Worm (Caenorhabditis elegans) whole organism, midembryonic: ENCODE data around the gene ptr-18.

Experiments used
- T22C8.4 ChIP-seq: fragments of 200-800 bp; sonication (Bioruptor generic); IDR thresholded peaks from 2 replicates; pipeline ENCODE4 v1.3.6; 2022; ENCODE audit warnings: missing genetic modification characterization, missing compliant biosample characterization
- cog-1 ChIP-seq: sonication (generic microtip); optimal IDR thresholded peaks from 2 replicates; lab custom pipeline; 2016; ENCODE audit warnings: missing genetic modification characterization, missing compliant biosample characterization

ce11 chrII:12997413-12997812 lies 32.1 kb downstream of the ptr-18 start, which contains the start of gene Y38F1A.7:
- no peak for TF ChIP-seq T22C8.4
- TF ChIP-seq cog-1 (tag; lab: Kevin White, UChicago): no peak
